Comparison of ENCODE assay signal across 4 fruit fly cellular contexts in genomic region chr2L:9945086-9945485, dm6.
TF ChIP-seq lines count a peak whose summit lies in the region.

No protein-coding gene starts in this region.

- no peak for TF ChIP-seq CTCF in whole organism, embryonic (GFP tag; optimal IDR thresholded peaks at IDR 0.05; lab: Kevin White, UChicago)

TF ChIP-seq in whole organism, embryonic, 481 proteins besides CTCF, POLR2A, EP300 and RAD21:
- TF ChIP-seq CG7271 (tag; optimal IDR thresholded peaks at IDR 0.05; lab: Kevin White, UChicago) (no peak), org-1 (GFP tag; optimal IDR thresholded peaks at IDR 0.05; lab: Kevin White, UChicago) (no peak), nom (GFP tag; optimal IDR thresholded peaks at IDR 0.05; lab: Kevin White, UChicago) (peak; percentile 82), Ets65A (GFP tag; lab: Kevin White, UChicago) (peak; percentile 24)

TF ChIP-seq in whole organism, prepupa, 60 proteins besides CTCF, POLR2A, EP300 and RAD21:
- TF ChIP-seq topi (GFP tag; optimal IDR thresholded peaks at IDR 0.05; lab: Kevin White, UChicago) = no peak
- TF ChIP-seq svp (GFP tag; lab: Kevin White, UChicago) = peak; percentile 96
- TF ChIP-seq CG9139 (GFP tag; optimal IDR thresholded peaks at IDR 0.05; lab: Kevin White, UChicago) = peak; percentile 49
- peak; percentile 2 for TF ChIP-seq esn (GFP tag; optimal IDR thresholded peaks at IDR 0.05; lab: Kevin White, UChicago)
- TF ChIP-seq CG16779 (tag; optimal IDR thresholded peaks at IDR 0.05; lab: Kevin White, UChicago) = peak; percentile 14
- TF ChIP-seq CG6854 (GFP tag; optimal IDR thresholded peaks at IDR 0.05; lab: Kevin White, UChicago) = peak; percentile 33
- no peak for TF ChIP-seq CG32006 (GFP tag; optimal IDR thresholded peaks at IDR 0.05; lab: Kevin White, UChicago)
- peak; percentile 42 for TF ChIP-seq CG6808 (GFP tag; optimal IDR thresholded peaks at IDR 0.05; lab: Kevin White, UChicago)
- peak; percentile 71 for TF ChIP-seq Eip78C (GFP tag; lab: Kevin White, UChicago)
- TF ChIP-seq CG4318 (GFP tag; optimal IDR thresholded peaks at IDR 0.05; lab: Kevin White, UChicago) = no peak
- peak; percentile 3 for TF ChIP-seq dsx (GFP tag; optimal IDR thresholded peaks at IDR 0.05; lab: Kevin White, UChicago; ENCODE audit: poor library complexity, severe bottlenecking)
- TF ChIP-seq CG10669 (GFP tag; optimal IDR thresholded peaks at IDR 0.05; lab: Kevin White, UChicago) = peak; percentile 22
- peak; percentile 10 for TF ChIP-seq CG1621 (tag; optimal IDR thresholded peaks at IDR 0.05; lab: Kevin White, UChicago)
- peak; percentile 59 to 75 for TF ChIP-seq ss (GFP tag; optimal IDR thresholded peaks at IDR 0.05; lab: Kevin White, UChicago)
- peak; percentile 67 for TF ChIP-seq CG6276 (GFP tag; optimal IDR thresholded peaks at IDR 0.05; lab: Kevin White, UChicago)
TF ChIP-seq in whole organism, prepupa: peak in this region for 12.

TF ChIP-seq in whole organism, pupa, 21 proteins besides CTCF, POLR2A, EP300 and RAD21:
- TF ChIP-seq CG12605 (GFP tag; IDR thresholded peaks at IDR 0.05; lab: Robert Waterston, UW) (no peak), fd96Ca (GFP tag; IDR thresholded peaks at IDR 0.05; lab: Robert Waterston, UW) (no peak), Ets98B (GFP tag; IDR thresholded peaks at IDR 0.05; lab: Robert Waterston, UW) (no peak), CG34367 (tag; optimal IDR thresholded peaks at IDR 0.05; lab: Kevin White, UChicago) (no peak), CG10348 (GFP tag; IDR thresholded peaks at IDR 0.05; lab: Robert Waterston, UW) (no peak), CG8159 (tag; optimal IDR thresholded peaks at IDR 0.05; lab: Kevin White, UChicago) (no peak), CG15710 (tag; optimal IDR thresholded peaks at IDR 0.05; lab: Kevin White, UChicago) (no peak), CG4496 (GFP tag; IDR thresholded peaks at IDR 0.05; lab: Robert Waterston, UW) (0 out of 3 replicates have a peak, but pooled peaks have one; percentile 12), Snoo (tag; optimal IDR thresholded peaks at IDR 0.05; lab: Kevin White, UChicago) (no peak), Pif1B (GFP tag; optimal IDR thresholded peaks at IDR 0.05; lab: Kevin White, UChicago) (peak; percentile 11), EcR (GFP tag; optimal IDR thresholded peaks at IDR 0.05; lab: Kevin White, UChicago) (no peak), CG8301 (tag; optimal IDR thresholded peaks at IDR 0.05; lab: Kevin White, UChicago) (no peak), Pif1A (GFP tag; optimal IDR thresholded peaks at IDR 0.05; lab: Kevin White, UChicago) (no peak), CG32121 (GFP tag; IDR thresholded peaks at IDR 0.05; lab: Robert Waterston, UW) (peak; percentile 21; the same call in 1 of the 2 replicates), D1 (tag; optimal IDR thresholded peaks at IDR 0.05; lab: Kevin White, UChicago) (no peak), CG9948 (tag; optimal IDR thresholded peaks at IDR 0.05; lab: Kevin White, UChicago) (no peak), gl (tag; optimal IDR thresholded peaks at IDR 0.05; lab: Kevin White, UChicago) (peak; percentile 71), CG14655 (GFP tag; optimal IDR thresholded peaks at IDR 0.05; lab: Kevin White, UChicago) (no peak), CG13204 (GFP tag; optimal IDR thresholded peaks at IDR 0.05; lab: Kevin White, UChicago) (no peak), rn (GFP tag; IDR thresholded peaks at IDR 0.05; lab: Robert Waterston, UW) (no peak), CG17806 (tag; optimal IDR thresholded peaks at IDR 0.05; lab: Kevin White, UChicago) (no peak)

TF ChIP-seq in whole organism, wandering third instar larva, 38 proteins besides CTCF, POLR2A, EP300 and RAD21:
- TF ChIP-seq Sp1 (GFP tag; optimal IDR thresholded peaks at IDR 0.05; lab: Kevin White, UChicago) = no peak
- TF ChIP-seq sv (GFP tag; optimal IDR thresholded peaks at IDR 0.05; lab: Kevin White, UChicago) = no peak
- no peak for TF ChIP-seq GATAd (GFP tag; optimal IDR thresholded peaks at IDR 0.05; lab: Kevin White, UChicago)
- no peak for TF ChIP-seq sage (GFP tag; optimal IDR thresholded peaks at IDR 0.05; lab: Kevin White, UChicago)
- TF ChIP-seq Hnf4 (GFP tag; optimal IDR thresholded peaks at IDR 0.05; lab: Kevin White, UChicago) = peak; percentile 39
- no peak for TF ChIP-seq dsf (GFP tag; optimal IDR thresholded peaks at IDR 0.05; lab: Kevin White, UChicago; ENCODE audit: borderline replicate concordance)
- no peak for TF ChIP-seq Dif (GFP tag; optimal IDR thresholded peaks at IDR 0.05; lab: Kevin White, UChicago; ENCODE audit: partially characterized antibody)
- no peak for TF ChIP-seq Rel (GFP tag; optimal IDR thresholded peaks at IDR 0.05; lab: Kevin White, UChicago)
- no peak for TF ChIP-seq Rel (tag; optimal IDR thresholded peaks at IDR 0.05; lab: Kevin White, UChicago)

Comparison
In these comparisons a context has a peak if more than half of its experiments do, and no peak if none do; other contexts are left out.
1. Of the 7 proteins assayed by ChIP-seq in both whole organism, embryonic and whole organism, prepupa: peak only in whole organism, embryonic: none; only in whole organism, prepupa: CG16779 and CG6854; in both: none; in neither: 5.